Fruit fly (Drosophila melanogaster) whole organism, embryonic: Measurements from ENCODE around the gene Rab3GAP1.
A peak's percentile ranks its signal among the peaks of the same experiment; 100 is the strongest.

ENCODE experiments used
- Antp ChIP-seq: fragments of 200-800 bp; sonication (Bioruptor generic); optimal IDR thresholded peaks from 3 replicates; lab custom pipeline; 2016; ENCODE audit warnings: missing biosample characterization, missing genetic modification characterization
- Awh ChIP-seq: fragments of 200-800 bp; sonication (Bioruptor generic); IDR thresholded peaks from 2 replicates; pipeline ENCODE4, ENCODE4 v1.3.6; 2022; ENCODE audit warnings: missing biosample characterization, missing genetic modification characterization
- CG10654 ChIP-seq: fragments of 200-800 bp; sonication (Bioruptor generic); optimal IDR thresholded peaks from 2 replicates; lab custom pipeline; 2016; ENCODE audit warnings: missing biosample characterization, missing genetic modification characterization
- CG11456 ChIP-seq: fragments of 200-800 bp; sonication (Bioruptor generic); IDR thresholded peaks from 3 replicates; pipeline ENCODE4 v1.3.6; 2022; ENCODE audit warnings: missing biosample characterization, missing genetic modification characterization
- CG13424 ChIP-seq: fragments of 200-800 bp; sonication (Bioruptor generic); optimal IDR thresholded peaks from 2 replicates; lab custom pipeline; 2019; ENCODE audit warnings: missing biosample characterization, mild to moderate bottlenecking, missing genetic modification characterization, moderate library complexity
- CG13624 ChIP-seq: fragments of 200-800 bp; sonication (Bioruptor generic); optimal IDR thresholded peaks from 2 replicates; lab custom pipeline; 2016; ENCODE audit warnings: missing biosample characterization, missing genetic modification characterization
- CG14710 ChIP-seq: fragments of 200-800 bp; sonication (Bioruptor generic); optimal IDR thresholded peaks from 3 replicates; lab custom pipeline; 2019; ENCODE audit warnings: missing biosample characterization, mild to moderate bottlenecking, missing genetic modification characterization, moderate library complexity
- CG15514 ChIP-seq: fragments of 200-800 bp; sonication (Bioruptor generic); optimal IDR thresholded peaks from 3 replicates; lab custom pipeline; 2017; ENCODE audit warnings: missing biosample characterization, missing genetic modification characterization, mild to moderate bottlenecking, moderate library complexity, missing genetic modification reagents
- CG15601 ChIP-seq: fragments of 200-800 bp; sonication (Bioruptor generic); optimal IDR thresholded peaks from 3 replicates; lab custom pipeline; 2019; ENCODE audit warnings: missing biosample characterization, mild to moderate bottlenecking, missing genetic modification characterization, moderate library complexity
- CG17612 ChIP-seq: fragments of 200-800 bp; sonication (Bioruptor generic); IDR thresholded peaks from 2 replicates; pipeline ENCODE4 v1.3.6; 2022; ENCODE audit warnings: missing biosample characterization, missing genetic modification characterization
- CG18476 ChIP-seq: fragments of 200-800 bp; sonication (Bioruptor generic); optimal IDR thresholded peaks from 2 replicates; lab custom pipeline; 2016; ENCODE audit warnings: missing biosample characterization, mild to moderate bottlenecking, missing genetic modification characterization
- CG18599 ChIP-seq: fragments of 200-800 bp; sonication (Bioruptor generic); optimal IDR thresholded peaks from 3 replicates; lab custom pipeline; 2017; ENCODE audit warnings: missing biosample characterization, missing genetic modification characterization, mild to moderate bottlenecking, moderate library complexity, missing genetic modification reagents
- CG2116 ChIP-seq: fragments of 200-800 bp; sonication (Bioruptor generic); optimal IDR thresholded peaks from 3 replicates; lab custom pipeline; 2018; ENCODE audit warnings: missing biosample characterization, mild to moderate bottlenecking, missing genetic modification characterization
- CG2875 ChIP-seq: fragments of 200-800 bp; sonication (Bioruptor generic); optimal IDR thresholded peaks from 2 replicates; lab custom pipeline; 2017; ENCODE audit warnings: missing biosample characterization, mild to moderate bottlenecking, missing genetic modification characterization, missing genetic modification reagents
- CG31365 ChIP-seq: fragments of 200-800 bp; sonication (Bioruptor generic); optimal IDR thresholded peaks from 2 replicates; lab custom pipeline; 2018; ENCODE audit warnings: missing biosample characterization, mild to moderate bottlenecking, missing genetic modification characterization
- CG34224 ChIP-seq: fragments of 200-800 bp; sonication (Bioruptor generic); IDR thresholded peaks from 3 replicates; pipeline ENCODE4 v1.3.6; 2022; ENCODE audit warnings: missing biosample characterization, missing genetic modification characterization; ENCODE audit not compliant: partially characterized antibody
- CG4707 ChIP-seq: fragments of 200-800 bp; sonication (Bioruptor generic); optimal IDR thresholded peaks from 2 replicates; lab custom pipeline; 2018; ENCODE audit warnings: missing biosample characterization, mild to moderate bottlenecking, missing genetic modification characterization, moderate library complexity
- CG4820 ChIP-seq: fragments of 200-800 bp; sonication (Bioruptor generic); optimal IDR thresholded peaks from 3 replicates; lab custom pipeline; 2016; ENCODE audit warnings: missing biosample characterization, missing genetic modification characterization
- CG4854 ChIP-seq: fragments of 200-800 bp; sonication (Bioruptor generic); optimal IDR thresholded peaks from 2 replicates; lab custom pipeline; 2016; ENCODE audit warnings: missing biosample characterization, missing genetic modification characterization, inconsistent platforms
- CG6813 ChIP-seq: fragments of 200-800 bp; sonication (Bioruptor generic); optimal IDR thresholded peaks from 2 replicates; lab custom pipeline; 2017; ENCODE audit warnings: missing biosample characterization, missing genetic modification characterization, mild to moderate bottlenecking, moderate library complexity, missing genetic modification reagents
- CG7556 ChIP-seq: fragments of 200-800 bp; sonication (Bioruptor generic); optimal IDR thresholded peaks from 2 replicates; lab custom pipeline; 2017; ENCODE audit warnings: missing biosample characterization, mild to moderate bottlenecking, missing genetic modification characterization
- CG9817 ChIP-seq: fragments of 200-800 bp; sonication (Bioruptor generic); optimal IDR thresholded peaks from 2 replicates; lab custom pipeline; 2018; ENCODE audit warnings: missing biosample characterization, mild to moderate bottlenecking, missing genetic modification characterization, moderate library complexity
- Fer1 ChIP-seq: fragments of 200-800 bp; sonication (Bioruptor generic); optimal IDR thresholded peaks from 2 replicates; lab custom pipeline; 2017; ENCODE audit warnings: missing biosample characterization, mild to moderate bottlenecking, missing genetic modification characterization
- Fer2 ChIP-seq: fragments of 200-800 bp; sonication (Bioruptor generic); optimal IDR thresholded peaks from 2 replicates; lab custom pipeline; 2018; ENCODE audit warnings: missing biosample characterization, mild to moderate bottlenecking, missing genetic modification characterization, moderate library complexity
- H15 ChIP-seq: fragments of 200-800 bp; sonication (Bioruptor generic); IDR thresholded peaks from 3 replicates; pipeline ENCODE4 v1.3.6; 2022; ENCODE audit warnings: missing biosample characterization, missing genetic modification characterization
- Lpt ChIP-seq: fragments of >200 bp; optimal IDR thresholded peaks from 2 replicates; lab custom pipeline; 2018; ENCODE audit warnings: missing biosample characterization, missing genetic modification characterization
- Mad ChIP-seq: fragments of 200-800 bp; sonication (Bioruptor generic); optimal IDR thresholded peaks from 2 replicates; lab custom pipeline; 2016; ENCODE audit warnings: missing biosample characterization, missing genetic modification characterization
- Med ChIP-seq: fragments of 200-800 bp; sonication (Bioruptor generic); peaks from one replicate; lab custom pipeline; 2016; ENCODE audit warnings: missing biosample characterization, missing genetic modification characterization, mild to moderate bottlenecking, inconsistent platforms, moderate library complexity
- NC2α ChIP-seq: fragments of 200-800 bp; sonication (Bioruptor generic); optimal IDR thresholded peaks from 2 replicates; lab custom pipeline; 2016; ENCODE audit warnings: missing biosample characterization, missing genetic modification characterization
- Rfx ChIP-seq: fragments of 200-800 bp; sonication (Bioruptor generic); IDR thresholded peaks from 2 replicates; pipeline ENCODE4 v1.3.6; 2022; ENCODE audit warnings: missing biosample characterization, missing genetic modification characterization
- Side ChIP-seq: fragments of 200-800 bp; sonication (Bioruptor generic); optimal IDR thresholded peaks from 2 replicates; lab custom pipeline; 2016; ENCODE audit warnings: missing biosample characterization, missing genetic modification characterization
- Vsx1 ChIP-seq: fragments of 200-800 bp; sonication (Bioruptor generic); optimal IDR thresholded peaks from 2 replicates; lab custom pipeline; 2017; ENCODE audit warnings: missing biosample characterization, mild to moderate bottlenecking, missing genetic modification characterization, missing genetic modification reagents
- amos ChIP-seq: fragments of 200-800 bp; sonication (Bioruptor generic); IDR thresholded peaks from 2 replicates; pipeline ENCODE4 v1.3.6; 2022; ENCODE audit warnings: missing biosample characterization, missing genetic modification characterization; ENCODE audit not compliant: partially characterized antibody
- caup ChIP-seq: fragments of 200-800 bp; sonication (Bioruptor generic); optimal IDR thresholded peaks from 3 replicates; lab custom pipeline; 2017; ENCODE audit warnings: missing biosample characterization, mild to moderate bottlenecking, missing genetic modification characterization, moderate library complexity; ENCODE audit not compliant: severe bottlenecking
- exex ChIP-seq: fragments of 200-800 bp; sonication (Bioruptor generic); optimal IDR thresholded peaks from 4 replicates; lab custom pipeline; 2018; ENCODE audit warnings: missing biosample characterization, mild to moderate bottlenecking, missing genetic modification characterization, moderate library complexity
- fd64A ChIP-seq: fragments of 200-800 bp; sonication (Bioruptor generic); optimal IDR thresholded peaks from 3 replicates; lab custom pipeline; 2018; ENCODE audit warnings: missing biosample characterization, mild to moderate bottlenecking, missing genetic modification characterization
- gce ChIP-seq: fragments of 200-800 bp; sonication (Bioruptor generic); IDR thresholded peaks from 3 replicates; pipeline ENCODE4 v1.3.6; 2022; ENCODE audit warnings: missing biosample characterization, missing genetic modification characterization
- gcm ChIP-seq: fragments of 200-800 bp; sonication (Bioruptor generic); optimal IDR thresholded peaks from 2 replicates; lab custom pipeline; 2019; ENCODE audit warnings: missing biosample characterization, mild to moderate bottlenecking, missing genetic modification characterization, moderate library complexity
- hth ChIP-seq: fragments of >200 bp; optimal IDR thresholded peaks from 2 replicates; lab custom pipeline; 2017; ENCODE audit warnings: inconsistent platforms
- insv ChIP-seq, 2 experiments: fragments of 200-800 bp; sonication (Bioruptor generic); optimal IDR thresholded peaks; 3 replicates each; lab custom pipeline; 2016 to 2018; ENCODE audit warnings: missing biosample characterization in 2 of 2, missing genetic modification characterization in 2 of 2
- jing ChIP-seq: fragments of 200-800 bp; sonication (Bioruptor generic); optimal IDR thresholded peaks from 2 replicates; lab custom pipeline; 2018; ENCODE audit warnings: missing biosample characterization, mild to moderate bottlenecking, missing genetic modification characterization
- lmd ChIP-seq: fragments of 200-800 bp; sonication (Bioruptor generic); IDR thresholded peaks from 2 replicates; pipeline ENCODE4 v1.3.6; 2022; ENCODE audit warnings: missing biosample characterization, missing genetic modification characterization
- lov ChIP-seq, 2 experiments: fragments of 200-800 bp in 1 of 2; fragments of >200 bp in 1 of 2; sonication (Bioruptor generic) in 1 of 2; IDR thresholded peaks in 1 of 2; optimal IDR thresholded peaks in 1 of 2; 2 replicates in 1 of 2; 3 replicates in 1 of 2; pipeline versions ENCODE4 v1.3.6 to Lab custom; 2017 to 2022; ENCODE audit warnings: missing biosample characterization in 1 of 2, missing genetic modification characterization in 1 of 2
- mam ChIP-seq: fragments of 200-800 bp; sonication (Bioruptor generic); optimal IDR thresholded peaks from 3 replicates; lab custom pipeline; 2016; ENCODE audit warnings: missing biosample characterization, missing genetic modification characterization
- mld ChIP-seq: fragments of 200-800 bp; sonication (Bioruptor generic); IDR thresholded peaks from 3 replicates; pipeline ENCODE4 v1.3.6; 2022; ENCODE audit warnings: missing biosample characterization, missing genetic modification characterization; ENCODE audit not compliant: partially characterized antibody
- nerfin-1 ChIP-seq: fragments of 200-800 bp; sonication (Bioruptor generic); optimal IDR thresholded peaks from 3 replicates; lab custom pipeline; 2019; ENCODE audit warnings: missing biosample characterization, mild to moderate bottlenecking, missing genetic modification characterization, moderate library complexity
- run ChIP-seq: fragments of 200-800 bp; sonication (Bioruptor generic); optimal IDR thresholded peaks from 3 replicates; lab custom pipeline; 2018; ENCODE audit warnings: missing biosample characterization, mild to moderate bottlenecking, missing genetic modification characterization
- sob ChIP-seq: fragments of 200-800 bp; sonication (Bioruptor generic); IDR thresholded peaks from 2 replicates; pipeline ENCODE4 v1.3.6; 2022; ENCODE audit warnings: missing biosample characterization, missing genetic modification characterization
- tll ChIP-seq, 2 experiments: fragments of 200-800 bp in 1 of 2; fragments of >200 bp in 1 of 2; sonication (Bioruptor generic) in 1 of 2; optimal IDR thresholded peaks; 2 replicates each; lab custom pipeline; 2017 to 2019; ENCODE audit warnings: missing biosample characterization in 2 of 2, missing genetic modification characterization in 2 of 2, mild to moderate bottlenecking in 1 of 2, moderate library complexity in 1 of 2
- twi ChIP-seq: fragments of 200-800 bp; optimal IDR thresholded peaks from 2 replicates; lab custom pipeline; 2019; ENCODE audit warnings: missing biosample characterization, mild to moderate bottlenecking, missing genetic modification characterization, moderate library complexity

Gene Rab3GAP1

dm6 chr2L:1655858-1656257 is 44.9 kb upstream of the Rab3GAP1 start (continued):
- TF ChIP-seq CG18599 (no peak), CG14710 (tag; lab: Kevin White, UChicago) (no peak), mam (no peak), Vsx1 (GFP tag; lab: Kevin White, UChicago) (no peak), caup (GFP tag; lab: Kevin White, UChicago) (no peak), Side (no peak), CG4820 (GFP tag; lab: Kevin White, UChicago) (peak; percentile 6), Mad (GFP tag; lab: Kevin White, UChicago) (no peak), lov (optimal IDR thresholded peaks at IDR 0.05; lab: Kevin White, UChicago) (no peak), lov (GFP tag; IDR thresholded peaks at IDR 0.05; lab: Robert Waterston, UW) (no peak), jing (GFP tag; lab: Kevin White, UChicago) (no peak), Rfx (GFP tag; lab: Robert Waterston, UW) (peak; percentile 60), NC2α (no peak), CG7556 (GFP tag; lab: Kevin White, UChicago) (no peak), CG13424 (tag; lab: Kevin White, UChicago) (peak; percentile 33), sob (GFP tag; lab: Robert Waterston, UW) (0 out of 2 replicates have a peak, but pooled peaks have one; percentile 25), twi (tag; lab: Kevin White, UChicago) (no peak), exex (tag; lab: Kevin White, UChicago) (no peak), Awh (GFP tag; lab: Robert Waterston, UW) (no peak), lmd (GFP tag; lab: Robert Waterston, UW) (peak; percentile 53), CG10654 (GFP tag; lab: Kevin White, UChicago) (no peak), CG2116 (no peak), run (no peak), Fer1 (GFP tag; lab: Kevin White, UChicago) (no peak), H15 (0 out of 3 replicates have a peak, but pooled peaks have one; percentile 45), gcm (GFP tag; lab: Kevin White, UChicago) (no peak), CG15601 (tag; lab: Kevin White, UChicago) (no peak), fd64A (GFP tag; lab: Kevin White, UChicago) (no peak), CG13624 (GFP tag; lab: Kevin White, UChicago) (no peak), CG34224 (GFP tag; lab: Robert Waterston, UW) (no peak), Med (GFP tag; lab: Kevin White, UChicago) (no peak), CG15514 (no peak), CG17612 (GFP tag; lab: Robert Waterston, UW) (no peak), CG18476 (GFP tag; lab: Kevin White, UChicago) (peak; percentile 19), Fer2 (no peak), gce (GFP tag; lab: Robert Waterston, UW) (no peak), insv (GFP tag; optimal IDR thresholded peaks at IDR 0.05; lab: Kevin White, UChicago) (no peak), tll (GFP tag; optimal IDR thresholded peaks at IDR 0.05; lab: Kevin White, UChicago) (no peak), nerfin-1 (tag; lab: Kevin White, UChicago) (no peak), CG9817 (tag; lab: Kevin White, UChicago) (peak; percentile 19), CG31365 (tag; lab: Kevin White, UChicago) (no peak), amos (GFP tag; lab: Robert Waterston, UW) (no peak), mld (GFP tag; lab: Robert Waterston, UW) (no peak), CG2875 (no peak), CG11456 (GFP tag; lab: Robert Waterston, UW) (peak; percentile 58; the same call in 1 of the 3 replicates), Lpt (GFP tag; lab: Kevin White, UChicago) (no peak), hth (lab: Kevin White, UChicago) (no peak), Antp (GFP tag; lab: Kevin White, UChicago) (no peak), CG4707 (GFP tag; lab: Kevin White, UChicago) (no peak), CG6813 (no peak), CG4854 (GFP tag; lab: Kevin White, UChicago) (no peak)
